Fruit fly (Drosophila melanogaster): Measurements from ENCODE around the gene ome.
A peak's percentile ranks its signal among the peaks of the same experiment; 100 is the strongest.

ome gene

dm6 chr3L:14755951-14756723 lies 83.5 kb downstream of the ome start (continued):
- peak; percentile 74 for TF ChIP-seq CG15601 (tag; optimal IDR thresholded peaks at IDR 0.05)
- TF ChIP-seq CG43689 (GFP tag; IDR thresholded peaks at IDR 0.05) = peak; percentile 54
- peak; percentile 76 for TF ChIP-seq jumu (GFP tag; optimal IDR thresholded peaks at IDR 0.05)
- TF ChIP-seq Dip3 (GFP tag; optimal IDR thresholded peaks at IDR 0.05) = peak; percentile 80
- TF ChIP-seq CG17912 (GFP tag; optimal IDR thresholded peaks at IDR 0.05) = no peak
- TF ChIP-seq CG13287 (GFP tag; IDR thresholded peaks at IDR 0.05; ENCODE audit: partially characterized antibody) = peak; percentile 47; the same call in 1 of the 2 replicates
- peak; percentile 87 for TF ChIP-seq Fer1 (GFP tag; optimal IDR thresholded peaks at IDR 0.05)
- TF ChIP-seq exex (tag; optimal IDR thresholded peaks at IDR 0.05) = peak; percentile 56
- 0 out of 2 replicates have a peak, but pooled peaks have one; percentile 13 for TF ChIP-seq ham (GFP tag; IDR thresholded peaks at IDR 0.05)
- TF ChIP-seq CG2678 (tag; optimal IDR thresholded peaks at IDR 0.05) = peak; percentile 95
- TF ChIP-seq jing (GFP tag; optimal IDR thresholded peaks at IDR 0.05) = no peak
- no peak for TF ChIP-seq CG6791 (GFP tag; IDR thresholded peaks at IDR 0.05; ENCODE audit: partially characterized antibody)
- peak; percentile 3 for TF ChIP-seq TFAM (GFP tag; optimal IDR thresholded peaks at IDR 0.05)
- peak; percentile 40 for TF ChIP-seq B-H2 (GFP tag; optimal IDR thresholded peaks at IDR 0.05)
- peak; percentile 53 for TF ChIP-seq gro (GFP tag; optimal IDR thresholded peaks at IDR 0.05)
- TF ChIP-seq fd3F (GFP tag; optimal IDR thresholded peaks at IDR 0.05) = peak; percentile 87
- TF ChIP-seq Ptx1 (GFP tag; IDR thresholded peaks at IDR 0.05) = peak; percentile 90
- peak; percentile 95 for TF ChIP-seq z (GFP tag; IDR thresholded peaks at IDR 0.05)
- TF ChIP-seq CG8388 (GFP tag; optimal IDR thresholded peaks at IDR 0.05) = peak; percentile 84
- TF ChIP-seq Poxn (GFP tag; IDR thresholded peaks at IDR 0.05) = peak; percentile 57
- peak; percentile 93 for TF ChIP-seq CG9727 (GFP tag; optimal IDR thresholded peaks at IDR 0.05)
- peak; percentile 50 for TF ChIP-seq CG30020 (tag; optimal IDR thresholded peaks at IDR 0.05)
- no peak for TF ChIP-seq ash1 (GFP tag; optimal IDR thresholded peaks at IDR 0.05)
- no peak for TF ChIP-seq CG3065 (GFP tag; optimal IDR thresholded peaks at IDR 0.05)
- no peak for TF ChIP-seq tna (GFP tag; IDR thresholded peaks at IDR 0.05; ENCODE audit: partially characterized antibody)
- peak; percentile 96 for TF ChIP-seq nom (GFP tag; optimal IDR thresholded peaks at IDR 0.05)
- TF ChIP-seq dm (GFP tag; optimal IDR thresholded peaks at IDR 0.05) = peak; percentile 19
- TF ChIP-seq CG16813 (GFP tag; IDR thresholded peaks at IDR 0.05; ENCODE audit: partially characterized antibody) = no peak
- no peak for TF ChIP-seq Tbp (GFP tag; optimal IDR thresholded peaks at IDR 0.05)
- peak; percentile 86 for TF ChIP-seq CG7372 (GFP tag; IDR thresholded peaks at IDR 0.05)
- TF ChIP-seq hth (optimal IDR thresholded peaks at IDR 0.05) = no peak
- TF ChIP-seq Ets65A (GFP tag) = peak; percentile 98
- peak; percentile 77 for TF ChIP-seq Antp (GFP tag; optimal IDR thresholded peaks at IDR 0.05)
- peak; percentile 67 for TF ChIP-seq CG11085 (GFP tag; IDR thresholded peaks at IDR 0.05)
- peak; percentile 56 for TF ChIP-seq NC2β (GFP tag; optimal IDR thresholded peaks at IDR 0.05)
- peak; percentile 51 for TF ChIP-seq kah (GFP tag; optimal IDR thresholded peaks at IDR 0.05)
- TF ChIP-seq Doc2 (GFP tag; IDR thresholded peaks at IDR 0.05) = no peak
- peak; percentile 84 to 85 for TF ChIP-seq dpn (GFP tag; optimal IDR thresholded peaks at IDR 0.05)
- peak; percentile 72 for TF ChIP-seq CG1647 (GFP tag; optimal IDR thresholded peaks at IDR 0.05)
- TF ChIP-seq CG9215 (GFP tag; IDR thresholded peaks at IDR 0.05) = peak; percentile 86
- peak; percentile 43 for TF ChIP-seq CTCF (GFP tag; optimal IDR thresholded peaks at IDR 0.05)
- peak; percentile 72; the same call in 1 of the 3 replicates for TF ChIP-seq so (GFP tag; IDR thresholded peaks at IDR 0.05)
- no peak for TF ChIP-seq lov (optimal IDR thresholded peaks at IDR 0.05)
- no peak for TF ChIP-seq lov (GFP tag; IDR thresholded peaks at IDR 0.05)
- peak; percentile 92 for TF ChIP-seq slbo (GFP tag; IDR thresholded peaks at IDR 0.05)
- peak; percentile 86 for TF ChIP-seq Hr3 (GFP tag; optimal IDR thresholded peaks at IDR 0.05)
- peak; percentile 95 for TF ChIP-seq CG12659 (GFP tag; optimal IDR thresholded peaks at IDR 0.05)
- TF ChIP-seq CG3995 (GFP tag; optimal IDR thresholded peaks at IDR 0.05) = peak; percentile 34
- peak; percentile 80; the same call in 1 of the 2 replicates for TF ChIP-seq CG32772 (GFP tag; IDR thresholded peaks at IDR 0.05)
- TF ChIP-seq sqz (GFP tag; optimal IDR thresholded peaks at IDR 0.05) = peak; percentile 48
- peak; percentile 93 for TF ChIP-seq Meics (GFP tag; optimal IDR thresholded peaks at IDR 0.05)

Measured in whole organism, embryonic.